Fruit fly (Drosophila melanogaster): ENCODE results near the gene Hrb98DE.

Hrb98DE gene

DNA sequence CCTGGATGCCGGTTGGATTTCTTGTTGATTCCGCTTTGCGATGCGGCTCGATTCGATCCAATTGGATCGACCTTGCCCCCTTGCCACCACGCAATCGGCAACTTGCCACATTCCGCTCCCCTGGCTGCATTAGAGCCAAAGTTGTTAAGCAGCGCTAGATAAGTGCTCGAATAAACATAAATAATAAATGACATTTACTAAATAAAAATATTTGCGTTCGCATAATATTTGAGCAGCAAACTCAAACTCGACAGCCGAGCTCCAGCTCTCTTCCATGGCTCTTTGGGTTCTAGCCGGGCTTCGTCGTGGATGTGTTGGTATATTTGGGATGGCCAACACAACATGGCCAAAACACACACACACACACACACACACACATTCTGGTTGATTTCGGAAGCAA lies 28.8 kb upstream of the Hrb98DE start:
- TF ChIP-seq Sin3A (optimal IDR thresholded peaks at IDR 0.05) (no peak), insv (optimal IDR thresholded peaks at IDR 0.05) (no peak), Myc (optimal IDR thresholded peaks at IDR 0.05) (no peak), ttk (optimal IDR thresholded peaks at IDR 0.05) (no peak), h (optimal IDR thresholded peaks at IDR 0.05) (no peak), psq (optimal IDR thresholded peaks at IDR 0.05) (no peak)

DNA sequence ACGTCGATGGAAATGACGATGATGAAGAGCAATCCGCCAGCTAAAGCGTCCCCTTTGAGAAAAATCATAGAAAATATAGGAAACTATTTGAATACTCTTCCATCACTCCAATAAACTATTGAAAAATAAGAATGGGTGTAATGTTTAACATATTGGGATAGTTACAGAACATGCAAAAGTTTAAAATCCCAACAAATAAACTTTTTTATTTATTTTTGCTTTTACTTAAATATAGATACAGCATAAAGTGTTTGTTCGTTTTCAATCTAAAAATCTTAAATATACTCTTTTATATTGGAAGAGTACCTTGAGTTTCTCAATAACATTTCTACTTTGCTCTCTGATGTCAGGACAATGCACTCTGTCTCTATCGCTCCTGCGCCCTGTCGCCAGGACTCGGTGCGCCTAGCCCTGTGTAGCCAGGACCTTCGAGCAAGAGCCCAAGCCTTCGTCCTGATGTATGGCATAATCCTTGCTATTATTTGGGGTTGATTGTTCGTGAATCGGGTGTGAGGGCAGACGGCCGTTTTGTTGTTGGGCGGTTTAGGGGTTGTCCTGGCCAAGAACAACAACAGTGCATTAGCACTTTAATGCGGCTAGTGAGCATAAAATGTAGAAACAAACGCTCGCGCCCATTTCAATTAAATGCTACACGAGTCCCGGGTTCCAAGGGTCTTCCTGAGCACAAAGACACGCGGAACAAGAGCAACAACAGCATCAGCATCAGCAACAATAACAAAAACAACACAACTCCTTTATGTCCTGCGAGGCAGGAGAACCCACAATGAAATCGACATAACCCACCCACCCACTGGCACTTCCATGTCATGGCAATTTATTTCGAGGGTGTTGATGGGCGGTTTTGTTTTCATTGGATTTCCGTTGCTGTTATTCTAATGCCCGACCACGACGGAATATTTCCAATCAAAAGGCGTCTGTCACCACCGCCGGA lies 26.7 kb upstream of the Hrb98DE start:
- TF ChIP-seq h (optimal IDR thresholded peaks at IDR 0.05) (no peak), Myc (optimal IDR thresholded peaks at IDR 0.05) (no peak), psq (optimal IDR thresholded peaks at IDR 0.05) (no peak), Sin3A (optimal IDR thresholded peaks at IDR 0.05) (no peak), insv (optimal IDR thresholded peaks at IDR 0.05) (no peak), ttk (optimal IDR thresholded peaks at IDR 0.05) (no peak)

DNA sequence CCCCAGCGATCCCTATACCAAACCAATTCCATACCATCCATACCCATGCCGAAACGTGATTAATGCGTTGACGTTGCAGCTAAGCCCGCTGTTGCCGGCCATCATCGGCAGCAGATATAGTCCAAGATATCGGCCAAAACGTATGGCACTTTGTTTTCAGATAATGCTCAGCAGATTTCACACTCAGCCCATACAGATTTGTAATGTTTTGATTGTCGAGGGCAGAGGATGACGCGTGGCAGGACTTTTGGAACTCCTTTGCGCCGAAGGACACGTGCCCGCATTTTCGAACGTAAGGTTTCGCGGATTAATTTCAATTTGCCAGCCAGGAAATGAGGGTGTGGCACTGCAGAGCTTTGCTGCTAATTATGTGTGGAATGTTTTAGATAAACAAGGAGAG lies 22.8 kb upstream of the Hrb98DE start:
- TF ChIP-seq insv (optimal IDR thresholded peaks at IDR 0.05): no peak
- TF ChIP-seq Sin3A (optimal IDR thresholded peaks at IDR 0.05): no peak
- TF ChIP-seq h (optimal IDR thresholded peaks at IDR 0.05): no peak
- no peak for TF ChIP-seq Myc (optimal IDR thresholded peaks at IDR 0.05)
- no peak for TF ChIP-seq ttk (optimal IDR thresholded peaks at IDR 0.05)

DNA sequence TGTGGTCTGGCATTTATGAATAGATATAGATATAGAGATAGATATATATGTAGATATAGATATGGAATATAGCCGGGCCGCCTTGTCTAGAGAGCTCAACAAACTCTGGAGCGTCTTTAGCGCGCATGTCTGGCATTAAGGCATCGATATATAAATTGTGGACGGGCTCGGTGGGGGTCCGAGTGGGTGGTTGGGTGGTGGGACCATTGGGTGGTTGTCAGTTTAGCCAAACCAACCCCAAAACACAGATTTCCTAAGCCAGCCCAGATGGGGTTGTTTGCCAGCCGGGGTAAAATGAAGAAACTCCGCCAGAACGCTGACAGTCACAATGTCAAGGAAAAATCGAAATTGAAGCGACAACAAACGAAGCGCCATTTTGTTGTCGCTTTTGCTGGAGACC lies 20.1 kb upstream of the Hrb98DE start:
- no peak for TF ChIP-seq Sin3A (optimal IDR thresholded peaks at IDR 0.05)
- no peak for TF ChIP-seq h (optimal IDR thresholded peaks at IDR 0.05)

DNA sequence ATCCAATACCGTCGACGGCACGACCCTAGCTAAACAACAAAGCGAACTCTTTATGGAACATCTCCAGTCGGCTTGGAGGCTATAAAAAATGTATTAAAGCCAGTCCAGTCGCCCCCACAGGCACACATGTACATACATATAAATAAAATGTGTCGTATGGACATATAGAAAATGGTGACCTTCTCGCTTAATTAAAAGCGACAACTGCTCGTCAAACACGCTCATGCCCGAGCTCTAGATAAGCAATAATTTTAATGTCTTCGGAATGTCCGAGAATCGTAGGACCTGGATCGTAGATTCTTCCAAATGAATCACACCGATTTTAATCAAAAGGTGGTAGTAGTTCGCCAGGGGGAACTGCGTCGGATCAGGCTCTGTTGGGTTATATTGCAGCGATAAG lies 19.6 kb upstream of the Hrb98DE start:
- TF ChIP-seq insv (optimal IDR thresholded peaks at IDR 0.05) (no peak), Myc (optimal IDR thresholded peaks at IDR 0.05) (no peak)

DNA sequence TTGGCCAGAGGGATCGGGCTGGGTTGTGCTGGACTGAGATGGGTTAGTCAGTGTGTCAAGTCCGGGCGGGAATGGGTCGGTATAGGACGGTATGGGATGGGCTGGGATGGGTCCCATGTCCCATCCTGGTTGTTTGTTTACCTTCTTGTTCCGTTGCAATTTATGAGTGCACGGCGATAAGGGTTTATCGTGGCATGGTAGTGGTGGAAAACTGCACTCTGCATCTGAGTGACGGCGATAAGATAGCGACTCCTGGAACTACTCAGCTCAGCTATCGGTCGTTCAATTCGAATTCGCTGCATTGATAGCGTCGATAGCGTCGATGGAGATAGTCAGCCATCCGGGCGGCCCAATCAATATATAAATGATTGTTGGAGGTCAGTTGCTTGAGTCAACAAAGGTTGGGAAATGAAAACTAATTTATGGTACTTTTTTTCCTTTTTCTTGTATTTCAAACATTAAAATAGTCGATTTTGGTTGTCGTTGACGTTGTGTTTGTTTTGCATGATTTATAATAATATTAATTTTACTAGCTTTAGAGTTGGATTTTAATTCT lies 19.0 kb upstream of the Hrb98DE start:
- TF ChIP-seq h (optimal IDR thresholded peaks at IDR 0.05) (no peak), insv (optimal IDR thresholded peaks at IDR 0.05) (no peak), ttk (optimal IDR thresholded peaks at IDR 0.05) (no peak)

DNA sequence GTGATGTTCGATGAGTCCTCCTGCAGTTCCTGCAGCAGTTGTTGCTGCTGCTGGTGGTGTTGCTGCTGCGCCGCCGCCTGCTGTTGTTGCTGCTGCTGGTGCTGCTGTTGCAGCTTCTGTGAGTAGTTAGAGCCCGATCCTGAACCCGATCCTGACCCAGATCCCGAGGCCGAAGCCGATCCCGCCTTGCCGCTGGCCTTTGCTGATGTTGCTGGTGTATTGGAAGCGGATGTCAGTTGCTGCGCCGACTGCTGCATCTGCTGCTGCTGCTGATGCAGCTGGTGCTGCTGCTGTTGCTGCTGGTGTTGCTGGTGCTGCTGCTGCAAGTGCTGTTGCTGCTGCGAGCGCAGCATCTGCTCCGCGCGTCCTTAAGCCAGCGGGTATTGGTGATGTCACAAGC lies 17.0 kb upstream of the Hrb98DE start:
- TF ChIP-seq psq (optimal IDR thresholded peaks at IDR 0.05) (no peak), Sin3A (optimal IDR thresholded peaks at IDR 0.05) (no peak), ttk (optimal IDR thresholded peaks at IDR 0.05) (no peak), h (optimal IDR thresholded peaks at IDR 0.05) (no peak), insv (optimal IDR thresholded peaks at IDR 0.05) (no peak)

DNA sequence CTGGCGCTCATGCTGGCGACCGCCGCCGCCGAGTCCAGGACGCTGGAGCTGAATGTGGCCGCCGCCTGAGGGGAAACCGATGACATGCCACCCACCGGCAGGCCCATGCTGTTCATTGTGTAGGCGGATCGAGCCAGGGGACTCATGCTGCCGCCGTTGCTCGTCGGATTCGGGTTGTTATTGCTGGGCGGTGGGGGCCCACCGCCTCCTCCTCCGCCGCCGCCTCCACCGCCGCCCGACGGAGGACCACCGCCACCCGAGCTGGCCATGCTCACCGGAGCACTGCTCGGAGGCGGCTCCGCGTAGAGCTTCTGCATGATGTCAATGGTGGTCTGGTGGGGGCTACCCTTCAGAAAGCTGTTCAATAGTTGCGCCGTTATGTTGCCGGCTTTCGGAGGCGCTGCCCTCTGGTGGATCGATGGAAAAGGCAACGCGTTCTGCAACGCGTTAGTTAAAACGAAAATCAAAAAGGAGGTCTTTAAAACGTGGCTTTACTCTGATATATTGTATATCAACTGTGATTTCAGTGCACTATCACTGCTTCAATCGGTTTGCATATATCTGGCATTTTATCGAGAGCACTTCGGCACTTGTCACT lies 15.3 kb upstream of the Hrb98DE start:
- TF ChIP-seq h (optimal IDR thresholded peaks at IDR 0.05) (no peak), psq (optimal IDR thresholded peaks at IDR 0.05) (no peak), Myc (optimal IDR thresholded peaks at IDR 0.05) (no peak), Sin3A (optimal IDR thresholded peaks at IDR 0.05) (no peak), ttk (optimal IDR thresholded peaks at IDR 0.05) (no peak), insv (optimal IDR thresholded peaks at IDR 0.05) (no peak)

DNA sequence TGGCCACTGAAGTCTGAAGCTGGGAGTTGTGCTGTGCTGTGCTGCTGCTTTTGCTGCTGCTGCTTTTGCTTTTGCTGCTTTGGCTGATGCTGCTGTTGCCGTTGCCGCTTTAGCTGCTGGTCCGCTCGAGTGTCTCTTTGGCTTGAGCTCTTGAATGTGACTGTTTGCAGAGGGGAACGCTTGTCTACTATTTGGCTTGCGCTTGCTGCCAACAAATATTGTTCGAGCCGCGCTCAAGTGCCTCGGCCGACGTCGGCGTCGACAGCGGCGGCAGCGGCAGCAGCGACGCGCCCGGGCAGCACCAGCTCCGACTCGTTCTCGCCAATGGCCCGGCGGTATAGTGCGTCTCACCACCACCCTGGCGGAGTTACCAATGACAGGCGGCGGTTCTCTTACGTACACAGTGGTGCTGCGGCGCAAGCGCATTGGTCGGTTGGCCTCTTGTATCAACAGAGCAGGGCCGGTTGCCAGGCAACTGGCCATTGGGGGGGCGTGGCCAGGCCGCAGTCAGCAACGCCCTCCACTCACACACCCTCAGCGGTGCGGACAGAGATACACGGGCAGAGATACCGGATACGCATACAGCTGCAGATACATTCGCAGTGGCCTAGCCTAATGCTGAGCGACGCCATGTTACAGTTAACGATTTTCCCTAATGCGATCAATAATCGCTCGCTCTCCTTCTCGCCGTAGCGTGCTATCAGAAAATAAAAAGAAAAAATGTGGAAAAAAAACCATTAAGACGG lies 14.4 kb upstream of the Hrb98DE start, which contains the start of gene fkh:
Gene fkh (minus strand): TSS at position 189 of the 746 bp plus-strand sequence.
- TF ChIP-seq h (optimal IDR thresholded peaks at IDR 0.05) (no peak), Myc (optimal IDR thresholded peaks at IDR 0.05) (no peak)

DNA sequence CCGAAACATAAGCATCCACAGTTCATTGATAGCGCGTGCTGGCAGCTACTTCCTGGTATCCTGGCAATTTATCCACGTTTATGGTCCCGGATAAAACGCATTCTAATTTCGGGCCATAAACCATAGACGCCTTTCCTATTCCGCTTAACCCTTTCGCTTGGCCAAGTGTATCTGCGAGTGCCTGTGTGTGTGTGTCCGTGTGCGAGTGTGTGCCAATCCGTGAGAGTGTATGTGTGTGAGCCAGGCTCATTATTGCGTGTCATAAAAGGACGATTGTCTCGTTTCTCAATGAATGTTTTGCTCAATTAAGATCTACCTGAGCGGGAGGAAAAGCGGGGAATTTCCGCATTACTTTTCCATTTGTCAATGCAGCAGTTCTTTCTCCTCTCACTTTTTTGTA lies 13.4 kb upstream of the Hrb98DE start:
- no peak for TF ChIP-seq insv (optimal IDR thresholded peaks at IDR 0.05)
- no peak for TF ChIP-seq ttk (optimal IDR thresholded peaks at IDR 0.05)
- no peak for TF ChIP-seq h (optimal IDR thresholded peaks at IDR 0.05)
- no peak for TF ChIP-seq Sin3A (optimal IDR thresholded peaks at IDR 0.05)
- no peak for TF ChIP-seq Myc (optimal IDR thresholded peaks at IDR 0.05)
- no peak for TF ChIP-seq psq (optimal IDR thresholded peaks at IDR 0.05)

DNA sequence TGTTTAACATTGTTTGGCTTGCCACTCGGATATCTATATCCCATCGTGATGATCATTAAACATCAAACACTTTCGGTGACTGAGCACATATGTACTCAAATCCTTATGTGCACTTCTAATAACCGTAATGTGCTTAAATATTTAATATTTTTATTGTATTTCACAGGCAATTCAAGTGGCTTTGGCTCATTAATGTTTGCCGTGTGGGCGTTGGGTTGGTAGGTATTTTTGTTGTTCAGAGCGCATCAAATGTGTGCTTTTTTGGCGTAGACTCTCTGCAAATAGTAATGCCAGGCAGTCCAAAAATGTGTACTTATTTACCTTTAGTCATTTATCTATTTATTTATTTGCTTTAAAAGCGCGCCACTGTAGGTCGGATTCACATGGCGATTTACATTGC lies 12.7 kb upstream of the Hrb98DE start:
- TF ChIP-seq psq (optimal IDR thresholded peaks at IDR 0.05) (no peak), h (optimal IDR thresholded peaks at IDR 0.05) (no peak), Myc (optimal IDR thresholded peaks at IDR 0.05) (no peak), Sin3A (optimal IDR thresholded peaks at IDR 0.05) (no peak), ttk (optimal IDR thresholded peaks at IDR 0.05) (no peak)

DNA sequence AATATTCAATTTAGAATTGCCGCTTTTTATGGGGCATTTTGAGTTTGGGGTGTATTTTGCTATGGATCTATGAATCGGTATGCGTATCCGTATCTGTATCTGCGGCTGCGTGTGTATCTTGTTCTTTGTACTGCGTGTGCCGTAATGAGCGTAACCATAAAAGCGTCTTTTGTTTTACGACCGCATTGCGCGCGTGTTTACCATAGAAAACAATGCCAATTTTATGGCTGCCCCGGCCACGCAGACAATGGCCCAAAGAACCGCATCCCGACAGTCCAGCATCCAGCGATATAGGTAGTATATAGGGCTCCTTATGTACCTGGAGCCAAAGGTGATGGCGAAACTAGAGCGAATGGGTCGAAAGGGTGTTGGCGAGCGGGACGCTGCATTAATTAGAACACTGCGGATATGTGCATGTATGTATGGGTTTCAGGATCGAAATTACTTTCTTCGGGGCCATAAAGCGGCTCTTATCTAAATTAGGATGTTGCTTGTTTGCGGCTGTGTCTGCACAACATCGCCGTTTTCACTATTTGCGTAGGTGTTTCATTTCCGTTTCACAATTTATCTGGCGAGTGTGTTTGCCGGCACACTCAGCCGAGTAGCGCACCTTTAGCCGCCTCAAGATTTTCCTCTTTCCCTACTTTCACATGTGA lies 11.1 kb upstream of the Hrb98DE start:
- TF ChIP-seq Myc (optimal IDR thresholded peaks at IDR 0.05): no peak
- TF ChIP-seq ttk (optimal IDR thresholded peaks at IDR 0.05): no peak
- no peak for TF ChIP-seq insv (optimal IDR thresholded peaks at IDR 0.05)
- TF ChIP-seq h (optimal IDR thresholded peaks at IDR 0.05): no peak
- no peak for TF ChIP-seq psq (optimal IDR thresholded peaks at IDR 0.05)
- no peak for TF ChIP-seq Sin3A (optimal IDR thresholded peaks at IDR 0.05)
